Fruit fly (Drosophila melanogaster) whole organism, embryonic: Measurements from ENCODE around the gene VhaAC39-1.
A peak's percentile ranks its signal among the peaks of the same experiment; 100 is the strongest.

Experiments used
- CG10209 ChIP-seq: fragments of 200-800 bp; sonication (Bioruptor generic); optimal IDR thresholded peaks from 3 replicates; lab custom pipeline; 2017; ENCODE audit warnings: missing biosample characterization, mild to moderate bottlenecking, missing genetic modification characterization, missing genetic modification reagents
- CG10462 ChIP-seq: fragments of 200-800 bp; sonication (Bioruptor generic); optimal IDR thresholded peaks from 2 replicates; lab custom pipeline; 2016; ENCODE audit warnings: missing biosample characterization, missing genetic modification characterization
- CG11456 ChIP-seq: fragments of 200-800 bp; sonication (Bioruptor generic); IDR thresholded peaks from 3 replicates; pipeline ENCODE4 v1.3.6; 2022; ENCODE audit warnings: missing biosample characterization, missing genetic modification characterization
- CG11504 ChIP-seq: fragments of 200-800 bp; sonication (Bioruptor generic); optimal IDR thresholded peaks from 3 replicates; lab custom pipeline; 2019; ENCODE audit warnings: missing biosample characterization, mild to moderate bottlenecking, missing genetic modification characterization, moderate library complexity
- CG1233 ChIP-seq: fragments of 200-800 bp; sonication (Bioruptor generic); optimal IDR thresholded peaks from 4 replicates; lab custom pipeline; 2018; ENCODE audit warnings: missing biosample characterization, mild to moderate bottlenecking, missing genetic modification characterization
- CG13894 ChIP-seq: fragments of 200-800 bp; sonication (Bioruptor generic); optimal IDR thresholded peaks from 3 replicates; lab custom pipeline; 2018; ENCODE audit warnings: missing biosample characterization, mild to moderate bottlenecking, missing genetic modification characterization, moderate library complexity
- CG17829 ChIP-seq: fragments of 200-800 bp; optimal IDR thresholded peaks from 2 replicates; lab custom pipeline; 2019; ENCODE audit warnings: missing biosample characterization, mild to moderate bottlenecking, missing genetic modification characterization, moderate library complexity
- CG17912 ChIP-seq: fragments of 200-800 bp; sonication (Bioruptor generic); optimal IDR thresholded peaks from 2 replicates; lab custom pipeline; 2018; ENCODE audit warnings: missing biosample characterization, mild to moderate bottlenecking, missing genetic modification characterization
- CG2875 ChIP-seq: fragments of 200-800 bp; sonication (Bioruptor generic); optimal IDR thresholded peaks from 2 replicates; lab custom pipeline; 2017; ENCODE audit warnings: missing biosample characterization, mild to moderate bottlenecking, missing genetic modification characterization, missing genetic modification reagents
- CG3838 ChIP-seq: fragments of 200-800 bp; sonication (Bioruptor generic); optimal IDR thresholded peaks from 3 replicates; lab custom pipeline; 2016; ENCODE audit warnings: missing biosample characterization, missing genetic modification characterization
- CG3995 ChIP-seq: fragments of 200-800 bp; sonication (Bioruptor generic); optimal IDR thresholded peaks from 3 replicates; lab custom pipeline; 2016; ENCODE audit warnings: missing biosample characterization, missing genetic modification characterization
- CG4282 ChIP-seq: fragments of 200-800 bp; sonication (Bioruptor generic); optimal IDR thresholded peaks from 2 replicates; lab custom pipeline; 2016; ENCODE audit warnings: missing biosample characterization, missing genetic modification characterization
- CG4854 ChIP-seq: fragments of 200-800 bp; sonication (Bioruptor generic); optimal IDR thresholded peaks from 2 replicates; lab custom pipeline; 2016; ENCODE audit warnings: missing biosample characterization, missing genetic modification characterization, inconsistent platforms
- CG6765 ChIP-seq: fragments of 200-800 bp; sonication (Bioruptor generic); optimal IDR thresholded peaks from 3 replicates; lab custom pipeline; 2017; ENCODE audit warnings: missing biosample characterization, mild to moderate bottlenecking, missing genetic modification characterization
- Dref ChIP-seq: fragments of 200-800 bp; sonication (Bioruptor generic); IDR thresholded peaks from 2 replicates; pipeline ENCODE4 v1.3.6; 2022; ENCODE audit warnings: missing biosample characterization, missing genetic modification characterization
- E2f2 ChIP-seq: fragments of 200-800 bp; sonication (Bioruptor generic); IDR thresholded peaks from 2 replicates; pipeline ENCODE4 v1.3.6; 2022; ENCODE audit warnings: missing biosample characterization, missing genetic modification characterization
- Fer2 ChIP-seq: fragments of 200-800 bp; sonication (Bioruptor generic); optimal IDR thresholded peaks from 2 replicates; lab custom pipeline; 2018; ENCODE audit warnings: missing biosample characterization, mild to moderate bottlenecking, missing genetic modification characterization, moderate library complexity
- GATAe ChIP-seq: fragments of 200-800 bp; sonication (Bioruptor generic); conservative IDR thresholded peaks from 2 replicates; pipeline ENCODE4 v1.3.6; 2022; ENCODE audit warnings: missing biosample characterization, missing genetic modification characterization
- Hmr ChIP-seq: fragments of 200-800 bp; sonication (Bioruptor generic); optimal IDR thresholded peaks from 3 replicates; lab custom pipeline; 2017; ENCODE audit warnings: mild to moderate bottlenecking, missing biosample characterization, missing genetic modification reagents, missing genetic modification characterization
- Lim3 ChIP-seq: fragments of 200-800 bp; sonication (Bioruptor generic); IDR thresholded peaks from 2 replicates; pipeline ENCODE4 v1.3.6; 2022; ENCODE audit warnings: missing biosample characterization, missing genetic modification characterization
- Lpt ChIP-seq: fragments of >200 bp; optimal IDR thresholded peaks from 2 replicates; lab custom pipeline; 2018; ENCODE audit warnings: missing biosample characterization, missing genetic modification characterization
- MBD-R2 ChIP-seq: fragments of 200-800 bp; sonication (Bioruptor generic); IDR thresholded peaks from 2 replicates; pipeline ENCODE4 v1.3.6; 2022; ENCODE audit warnings: missing biosample characterization, missing genetic modification characterization
- Mad ChIP-seq: fragments of 200-800 bp; sonication (Bioruptor generic); optimal IDR thresholded peaks from 2 replicates; lab custom pipeline; 2016; ENCODE audit warnings: missing biosample characterization, missing genetic modification characterization
- Max ChIP-seq: fragments of 200-800 bp; sonication (Bioruptor generic); optimal IDR thresholded peaks from 2 replicates; lab custom pipeline; 2016; ENCODE audit warnings: missing biosample characterization, mild to moderate bottlenecking, missing genetic modification characterization
- NfI ChIP-seq: fragments of 200-800 bp; sonication (Bioruptor generic); optimal IDR thresholded peaks from 3 replicates; lab custom pipeline; 2018; ENCODE audit warnings: missing biosample characterization, mild to moderate bottlenecking, missing genetic modification characterization, moderate library complexity
- Ptx1 ChIP-seq: fragments of 200-800 bp; sonication (Bioruptor generic); IDR thresholded peaks from 2 replicates; pipeline ENCODE4 v1.3.6; 2022; ENCODE audit warnings: missing biosample characterization, missing genetic modification characterization
- Rfx ChIP-seq: fragments of 200-800 bp; sonication (Bioruptor generic); IDR thresholded peaks from 2 replicates; pipeline ENCODE4 v1.3.6; 2022; ENCODE audit warnings: missing biosample characterization, missing genetic modification characterization
- Six4 ChIP-seq: fragments of 200-800 bp; sonication (Bioruptor generic); optimal IDR thresholded peaks from 2 replicates; lab custom pipeline; 2016; ENCODE audit warnings: missing biosample characterization, missing genetic modification characterization
- Sry-β ChIP-seq: fragments of 200-800 bp; sonication (Bioruptor generic); optimal IDR thresholded peaks from 2 replicates; lab custom pipeline; 2018; ENCODE audit warnings: missing biosample characterization, mild to moderate bottlenecking, missing genetic modification characterization, moderate library complexity
- Ssrp ChIP-seq: fragments of 200-800 bp; sonication (Bioruptor generic); optimal IDR thresholded peaks from 2 replicates; lab custom pipeline; 2018; ENCODE audit warnings: missing biosample characterization, mild to moderate bottlenecking, missing genetic modification characterization, moderate library complexity
- Xbp1 ChIP-seq: fragments of 200-800 bp; sonication (Bioruptor generic); optimal IDR thresholded peaks from 3 replicates; lab custom pipeline; 2016; ENCODE audit warnings: missing biosample characterization, mild to moderate bottlenecking, missing genetic modification characterization
- amos ChIP-seq: fragments of 200-800 bp; sonication (Bioruptor generic); IDR thresholded peaks from 2 replicates; pipeline ENCODE4 v1.3.6; 2022; ENCODE audit warnings: missing biosample characterization, missing genetic modification characterization; ENCODE audit not compliant: partially characterized antibody
- bcd ChIP-seq: fragments of 200-800 bp; sonication (Bioruptor generic); optimal IDR thresholded peaks from 2 replicates; lab custom pipeline; 2017; ENCODE audit warnings: missing biosample characterization, mild to moderate bottlenecking, missing genetic modification characterization
- caup ChIP-seq: fragments of 200-800 bp; sonication (Bioruptor generic); optimal IDR thresholded peaks from 3 replicates; lab custom pipeline; 2017; ENCODE audit warnings: missing biosample characterization, mild to moderate bottlenecking, missing genetic modification characterization, moderate library complexity; ENCODE audit not compliant: severe bottlenecking
- chif ChIP-seq, 2 experiments: fragments of 200-800 bp; sonication (Bioruptor generic); optimal IDR thresholded peaks; 3 replicates each; lab custom pipeline; 2016; ENCODE audit warnings: missing biosample characterization in 2 of 2, missing genetic modification characterization in 2 of 2
- danr ChIP-seq: fragments of 200-800 bp; sonication (Bioruptor generic); IDR thresholded peaks from 2 replicates; pipeline ENCODE4 v1.3.6; 2022; ENCODE audit warnings: missing biosample characterization, missing genetic modification characterization
- ems ChIP-seq: fragments of 200-800 bp; sonication (Bioruptor generic); optimal IDR thresholded peaks from 3 replicates; lab custom pipeline; 2016; ENCODE audit warnings: missing biosample characterization, missing genetic modification characterization
- exex ChIP-seq: fragments of 200-800 bp; sonication (Bioruptor generic); optimal IDR thresholded peaks from 4 replicates; lab custom pipeline; 2018; ENCODE audit warnings: missing biosample characterization, mild to moderate bottlenecking, missing genetic modification characterization, moderate library complexity
- eyg ChIP-seq: fragments of 200-800 bp; sonication (Bioruptor generic); optimal IDR thresholded peaks from 3 replicates; lab custom pipeline; 2016; ENCODE audit warnings: missing biosample characterization, missing genetic modification characterization
- gcm2 ChIP-seq: fragments of 200-800 bp; sonication (Bioruptor generic); optimal IDR thresholded peaks from 2 replicates; lab custom pipeline; 2016; ENCODE audit warnings: missing biosample characterization, missing genetic modification characterization
- gsb ChIP-seq: fragments of 200-800 bp; sonication (Bioruptor generic); IDR thresholded peaks from 2 replicates; pipeline ENCODE4 v1.3.6; 2022; ENCODE audit warnings: missing biosample characterization, missing genetic modification characterization
- gt ChIP-seq: fragments of 200-800 bp; sonication (Bioruptor generic); IDR thresholded peaks from 2 replicates; pipeline ENCODE4 v1.3.6; 2022; ENCODE audit warnings: missing biosample characterization, missing genetic modification characterization
- jigr1 ChIP-seq: fragments of 200-800 bp; sonication (Bioruptor generic); IDR thresholded peaks from 3 replicates; pipeline ENCODE4 v1.3.6; 2022; ENCODE audit warnings: missing biosample characterization, missing genetic modification characterization
- ken ChIP-seq: fragments of 200-800 bp; sonication (Bioruptor generic); IDR thresholded peaks from 3 replicates; pipeline ENCODE4 v1.3.6; 2022; ENCODE audit warnings: missing biosample characterization, missing genetic modification characterization
- lab ChIP-seq: fragments of 200-800 bp; sonication (Bioruptor generic); optimal IDR thresholded peaks from 3 replicates; lab custom pipeline; 2017; ENCODE audit warnings: missing biosample characterization, missing genetic modification characterization, mild to moderate bottlenecking, moderate library complexity, missing genetic modification reagents
- luna ChIP-seq: fragments of 200-800 bp; sonication (Bioruptor generic); optimal IDR thresholded peaks from 2 replicates; lab custom pipeline; 2016; ENCODE audit warnings: missing biosample characterization, missing genetic modification characterization
- maf-S ChIP-seq: fragments of 200-800 bp; sonication (Bioruptor generic); optimal IDR thresholded peaks from 2 replicates; lab custom pipeline; 2016; ENCODE audit warnings: missing biosample characterization, missing genetic modification characterization
- pb ChIP-seq: fragments of 200-800 bp; sonication (Bioruptor generic); optimal IDR thresholded peaks from 3 replicates; lab custom pipeline; 2016; ENCODE audit warnings: missing biosample characterization, missing genetic modification characterization
- peb ChIP-seq: fragments of 200-800 bp; sonication (Bioruptor generic); IDR thresholded peaks from 2 replicates; pipeline ENCODE4 v1.3.6; 2022; ENCODE audit warnings: missing biosample characterization, missing genetic modification characterization
- ssp ChIP-seq: fragments of 200-800 bp; sonication (Bioruptor generic); IDR thresholded peaks from 2 replicates; pipeline ENCODE4 v1.3.6; 2022; ENCODE audit warnings: missing biosample characterization, missing genetic modification characterization
- vvl ChIP-seq: fragments of 200-800 bp; sonication (Bioruptor generic); IDR thresholded peaks from 2 replicates; pipeline ENCODE4 v1.3.6; 2022; ENCODE audit warnings: missing biosample characterization, missing genetic modification characterization

The VhaAC39-1 gene

dm6 chrX:3868456-3869023 lies 12.0 kb upstream of the VhaAC39-1 start, which contains the start of gene CG2930 (continued):
- peak; percentile 85 for TF ChIP-seq CG2875 (GFP tag; lab: Kevin White, UChicago)
- peak; percentile 75 for TF ChIP-seq CG10462 (GFP tag; lab: Kevin White, UChicago)
- peak; percentile 69 for TF ChIP-seq ems
- 0 out of 2 replicates have a peak, but pooled peaks have one; percentile 12 for TF ChIP-seq Dref
- peak; percentile 82 for TF ChIP-seq gt (GFP tag; lab: Robert Waterston, UW)
- TF ChIP-seq Max (GFP tag; lab: Kevin White, UChicago): peak; percentile 67
- peak; percentile 34 for TF ChIP-seq CG4282 (GFP tag; lab: Kevin White, UChicago)
- peak; percentile 96 for TF ChIP-seq vvl
- no peak for TF ChIP-seq exex (tag; lab: Kevin White, UChicago)
- peak; percentile 5 for TF ChIP-seq CG6765 (GFP tag; lab: Kevin White, UChicago)
- TF ChIP-seq Ptx1: peak; percentile 91
- TF ChIP-seq caup: peak; percentile 71
- peak; percentile 87 to 91 for TF ChIP-seq chif (GFP tag; optimal IDR thresholded peaks at IDR 0.05; lab: Kevin White, UChicago)
- peak; percentile 69 for TF ChIP-seq danr (GFP tag; lab: Robert Waterston, UW)
- peak; percentile 86 for TF ChIP-seq lab (GFP tag; lab: Kevin White, UChicago)
- TF ChIP-seq gcm2 (GFP tag; lab: Kevin White, UChicago): peak; percentile 52
- TF ChIP-seq CG17912 (GFP tag; lab: Kevin White, UChicago): no peak
- TF ChIP-seq Rfx (GFP tag; lab: Robert Waterston, UW): peak; percentile 82
- TF ChIP-seq Ssrp (tag; lab: Kevin White, UChicago): peak; percentile 81
- TF ChIP-seq maf-S (GFP tag; lab: Kevin White, UChicago): peak; percentile 38
- TF ChIP-seq amos (GFP tag; lab: Robert Waterston, UW): no peak
- peak; percentile 64 for TF ChIP-seq Hmr (GFP tag; lab: Kevin White, UChicago)
- peak; percentile 81 for TF ChIP-seq ssp
- peak; percentile 48 for TF ChIP-seq CG4854 (GFP tag; lab: Kevin White, UChicago)
- TF ChIP-seq pb: peak; percentile 72
- TF ChIP-seq jigr1 (GFP tag; lab: Robert Waterston, UW): no peak; the same call in 1 of the 3 replicates
- peak; percentile 47 for TF ChIP-seq eyg (GFP tag; lab: Kevin White, UChicago)
- peak; percentile 84 for TF ChIP-seq Six4
- TF ChIP-seq CG1233: peak; percentile 76
- TF ChIP-seq Mad (GFP tag; lab: Kevin White, UChicago): peak; percentile 74
- peak; percentile 81 for TF ChIP-seq peb (GFP tag; lab: Robert Waterston, UW)
- TF ChIP-seq CG11504 (tag; lab: Kevin White, UChicago): peak; percentile 88
- TF ChIP-seq Sry-β (GFP tag; lab: Kevin White, UChicago): no peak
- peak; percentile 78 for TF ChIP-seq CG10209
- peak; percentile 90 for TF ChIP-seq ken (GFP tag; lab: Robert Waterston, UW)
- TF ChIP-seq NfI: peak; percentile 85
- peak; percentile 45; the same call in 1 of the 2 replicates for TF ChIP-seq MBD-R2 (GFP tag; lab: Robert Waterston, UW)
- TF ChIP-seq Lim3 (GFP tag; lab: Robert Waterston, UW): peak; percentile 62; the same call in 1 of the 2 replicates
- no peak for TF ChIP-seq CG13894
- peak; percentile 78 for TF ChIP-seq CG11456 (GFP tag; lab: Robert Waterston, UW)
- no peak for TF ChIP-seq luna (GFP tag; lab: Kevin White, UChicago)
- TF ChIP-seq GATAe: no peak
- peak; percentile 76 for TF ChIP-seq CG17829
- TF ChIP-seq Fer2: no peak
- peak; percentile 87 for TF ChIP-seq Xbp1
- peak; percentile 21 for TF ChIP-seq CG3838 (GFP tag; lab: Kevin White, UChicago)
- TF ChIP-seq Lpt (GFP tag; lab: Kevin White, UChicago): no peak
- TF ChIP-seq bcd (GFP tag; lab: Kevin White, UChicago): peak; percentile 83
- no peak for TF ChIP-seq CG3995
- TF ChIP-seq E2f2 (GFP tag; lab: Robert Waterston, UW): peak; percentile 58
- peak; percentile 60 for TF ChIP-seq gsb (GFP tag; lab: Robert Waterston, UW)
